Worm (Caenorhabditis elegans) whole organism, late embryonic: ENCODE results near the gene Y48C3A.18.
A peak's percentile ranks its signal among the peaks of the same experiment; 100 is the strongest.

Experiments used
- T23F11.4 ChIP-seq: fragments of 200-800 bp; sonication (Bioruptor generic); optimal IDR thresholded peaks from 2 replicates; lab custom pipeline; 2018; ENCODE audit warnings: mild to moderate bottlenecking, missing genetic modification characterization, missing compliant biosample characterization
- ceh-24 ChIP-seq: sonication (generic microtip); optimal IDR thresholded peaks from 2 replicates; lab custom pipeline; 2016; ENCODE audit warnings: mild to moderate bottlenecking, missing genetic modification characterization, missing compliant biosample characterization
- lin-11 ChIP-seq: fragments of 200-800 bp; sonication (Bioruptor generic); optimal IDR thresholded peaks from 2 replicates; lab custom pipeline; 2018; ENCODE audit warnings: mild to moderate bottlenecking, missing genetic modification characterization, missing compliant biosample characterization
- tbx-2 ChIP-seq: sonication (generic microtip); optimal IDR thresholded peaks from 2 replicates; lab custom pipeline; 2016; ENCODE audit warnings: missing genetic modification characterization, missing compliant biosample characterization

Y48C3A.18 gene

DNA sequence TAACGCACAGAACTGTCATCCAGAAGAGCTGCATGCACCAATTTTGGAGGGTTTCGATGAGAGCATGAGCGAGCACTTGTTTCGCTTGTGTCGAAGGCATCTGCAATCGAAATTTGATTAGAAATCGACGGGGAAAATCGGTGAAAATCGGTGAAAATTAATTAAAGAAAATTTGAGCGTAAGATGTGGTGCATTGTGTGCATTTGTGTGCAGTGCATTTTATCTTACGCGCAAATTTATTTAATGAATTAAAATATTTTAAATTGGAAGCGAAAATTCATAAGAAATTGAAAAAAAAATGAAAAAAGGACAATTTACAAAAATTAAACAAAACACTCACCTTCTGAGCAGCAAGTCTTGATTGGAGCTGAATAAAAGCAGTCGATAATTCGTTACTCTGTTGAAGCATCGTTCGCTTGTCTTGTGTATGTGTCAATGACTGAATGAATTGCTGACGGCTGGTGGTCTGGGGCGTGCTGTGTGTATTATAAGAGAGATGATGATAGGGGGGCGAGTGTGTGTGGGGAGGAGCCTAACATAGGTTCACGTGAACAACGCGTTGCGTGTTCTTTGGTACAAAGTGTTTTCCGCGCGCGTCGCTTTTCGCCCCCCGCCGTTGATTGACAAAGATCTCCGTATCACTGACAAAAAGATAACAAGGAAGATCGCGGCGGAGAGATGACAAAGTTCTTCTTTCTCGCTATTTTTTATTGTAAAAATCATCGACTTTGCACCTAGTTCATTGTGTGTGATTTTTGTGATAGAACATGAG, 49.4 kb downstream of the Y48C3A.18 start (continued):
- peak; percentile 66 for TF ChIP-seq tbx-2 (tag; lab: Kevin White, UChicago)
- no peak for TF ChIP-seq ceh-24 (tag; lab: Kevin White, UChicago)
- TF ChIP-seq lin-11, result no peak
- TF ChIP-seq T23F11.4 (GFP tag; lab: Kevin White, UChicago), result no peak
